Worm (Caenorhabditis elegans) whole organism, early embryonic: ENCODE results near the gene ent-3.

ENCODE experiments used
- B0310.2 ChIP-seq: sonication (generic microtip); optimal IDR thresholded peaks from 2 replicates; lab custom pipeline; 2016; ENCODE audit warnings: mild to moderate bottlenecking, missing genetic modification characterization, missing compliant biosample characterization
- ama-1 ChIP-seq: fragments of 150-350 bp; optimal IDR thresholded peaks from 2 replicates; lab custom pipeline; 2014
- ceh-36 ChIP-seq: sonication (generic microtip); optimal IDR thresholded peaks from 2 replicates; lab custom pipeline; 2016; ENCODE audit warnings: missing genetic modification characterization, inconsistent platforms, missing compliant biosample characterization
- ets-7 ChIP-seq: sonication (generic microtip); optimal IDR thresholded peaks from 2 replicates; lab custom pipeline; 2016; ENCODE audit warnings: missing genotype, missing genetic modification characterization, missing compliant biosample characterization
- flt-1 ChIP-seq: fragments of 200-800 bp; sonication (Bioruptor generic); IDR thresholded peaks from 2 replicates; pipeline ENCODE4 v1.3.6; 2022; ENCODE audit warnings: missing genetic modification characterization, missing compliant biosample characterization
- hnd-1 ChIP-seq: sonication (generic microtip); optimal IDR thresholded peaks from 2 replicates; lab custom pipeline; 2016; ENCODE audit warnings: missing genetic modification characterization, missing compliant biosample characterization
- tbx-37 ChIP-seq: fragments of 200-800 bp; sonication (Bioruptor generic); conservative IDR thresholded peaks from 2 replicates; pipeline ENCODE4 v1.3.6; 2022; ENCODE audit warnings: missing genetic modification reagents, missing genetic modification characterization, missing compliant biosample characterization

- TF ChIP-seq B0310.2 (tag; lab: Kevin White, UChicago) (no peak), hnd-1 (tag; lab: Kevin White, UChicago) (no peak), ama-1 (lab: Kevin White, UChicago) (no peak), ceh-36 (no peak), flt-1 (GFP tag; lab: Robert Waterston, UW) (no peak), tbx-37 (GFP tag; lab: Robert Waterston, UW) (no peak), ets-7 (tag; lab: Kevin White, UChicago) (no peak)
These were observed 12.7 kb downstream of the ent-3 start for ce11 chrV:14223141-14223540.
